Worm (Caenorhabditis elegans) whole organism, L4/young adult: ENCODE data around the gene srh-20.

Experiments used
- W03F9.2 ChIP-seq: fragments of 150-350 bp; optimal IDR thresholded peaks from 2 replicates; lab custom pipeline; 2014; ENCODE audit warnings: missing biosample characterization, missing genetic modification characterization
- him-1 ChIP-seq: sonication (generic microtip); optimal IDR thresholded peaks from 2 replicates; lab custom pipeline; 2016; ENCODE audit warnings: missing genotype, missing genetic modification reagents, missing genetic modification characterization, missing compliant biosample characterization

- no peak for TF ChIP-seq him-1 (tag; lab: Kevin White, UChicago)
- TF ChIP-seq W03F9.2 (tag; lab: Kevin White, UChicago) = no peak
Observed at ce11 chrV:4956529-4956928, 31.8 kb downstream of the srh-20 start, which contains the start of gene str-208.
